Worm (Caenorhabditis elegans): ENCODE data around the gene T13B5.9.

DNA sequence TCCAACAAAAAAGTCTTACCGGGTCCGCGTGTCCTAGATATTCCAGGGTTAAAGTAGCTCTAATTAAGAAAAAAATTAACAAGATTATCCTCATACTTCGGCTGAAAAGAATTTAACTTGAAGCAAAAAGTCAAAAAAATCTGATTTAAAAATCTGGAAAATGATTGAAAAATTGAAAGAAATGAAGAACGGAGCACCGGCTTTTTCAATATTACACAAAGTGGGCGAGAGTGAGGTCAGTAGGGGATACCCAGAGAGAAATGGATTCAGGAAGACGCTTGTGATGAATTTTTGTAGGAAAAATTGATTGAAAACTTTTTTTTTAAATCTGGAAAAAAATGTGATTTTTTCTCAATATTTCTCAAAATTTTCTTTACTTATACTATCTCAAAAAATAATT, 3.6 kb downstream of the T13B5.9 start, which contains the start of gene pho-14:
- TF ChIP-seq med-1 (GFP tag; optimal IDR thresholded peaks at IDR 0.05; ENCODE audit: insufficient read depth): no peak
- no peak for TF ChIP-seq ztf-23 (GFP tag; IDR thresholded peaks at IDR 0.05)
- no peak for TF ChIP-seq klf-2 (GFP tag; conservative IDR thresholded peaks at IDR 0.05)
- TF ChIP-seq ztf-29 (GFP tag; IDR thresholded peaks at IDR 0.05): no peak
- TF ChIP-seq tab-1 (GFP tag; IDR thresholded peaks at IDR 0.05): no peak
- no peak for TF ChIP-seq T22C8.4 (GFP tag; IDR thresholded peaks at IDR 0.05)
- no peak for TF ChIP-seq flt-1 (GFP tag; IDR thresholded peaks at IDR 0.05)
- TF ChIP-seq ref-1 (GFP tag; conservative IDR thresholded peaks at IDR 0.05): no peak
